Worm (Caenorhabditis elegans) whole organism, L3 larva: Measurements from ENCODE around the gene rhgf-1.

ENCODE experiments used
- daf-12 ChIP-seq: fragments of 150-350 bp; optimal IDR thresholded peaks from 2 replicates; lab custom pipeline; 2014; ENCODE audit warnings: missing biosample characterization, missing genetic modification reagents, missing genetic modification characterization
- egl-27 ChIP-seq: sonication (generic microtip); optimal IDR thresholded peaks from 4 replicates; lab custom pipeline; 2017; ENCODE audit warnings: missing biosample characterization, missing genetic modification reagents, missing genetic modification characterization
- fkh-10 ChIP-seq: sonication (generic microtip); optimal IDR thresholded peaks from 2 replicates; lab custom pipeline; 2017; ENCODE audit warnings: missing biosample characterization, missing genetic modification reagents, missing genetic modification characterization
- jun-1 ChIP-seq: fragments of 150-350 bp; optimal IDR thresholded peaks from 2 replicates; lab custom pipeline; 2014; ENCODE audit warnings: missing biosample characterization, missing genetic modification reagents, missing genetic modification characterization
- nhr-23 ChIP-seq: fragments of 150-350 bp; optimal IDR thresholded peaks from 2 replicates; lab custom pipeline; 2014; ENCODE audit warnings: missing biosample characterization, missing genetic modification reagents, missing genetic modification characterization
- nhr-76 ChIP-seq: fragments of 150-350 bp; sonication (generic microtip); optimal IDR thresholded peaks from 5 replicates; lab custom pipeline; 2014; ENCODE audit warnings: missing biosample characterization, missing genetic modification characterization
- snpc-4 ChIP-seq: fragments of 150-350 bp; optimal IDR thresholded peaks from 2 replicates; lab custom pipeline; 2014; ENCODE audit warnings: missing biosample characterization, missing genetic modification characterization
- tbx-2 ChIP-seq: sonication (generic microtip); optimal IDR thresholded peaks from 2 replicates; lab custom pipeline; 2016; ENCODE audit warnings: mild to moderate bottlenecking, missing genetic modification characterization, missing compliant biosample characterization
- unc-39 ChIP-seq: sonication (generic microtip); optimal IDR thresholded peaks from 4 replicates; lab custom pipeline; 2017; ENCODE audit warnings: missing biosample characterization, missing genetic modification characterization
- ztf-11 ChIP-seq: fragments of 150-350 bp; optimal IDR thresholded peaks from 2 replicates; lab custom pipeline; 2014; ENCODE audit warnings: missing biosample characterization, missing genetic modification characterization

ce11 chrX:10691232-10691631 is 20.4 kb downstream of the rhgf-1 start:
- no peak for TF ChIP-seq fkh-10 (GFP tag; lab: Kevin White, UChicago)
- TF ChIP-seq ztf-11 = no peak
- no peak for TF ChIP-seq snpc-4 (tag; lab: Kevin White, UChicago)
- peak; percentile 60 for TF ChIP-seq nhr-23
- no peak for TF ChIP-seq daf-12 (tag; lab: Kevin White, UChicago)
- TF ChIP-seq tbx-2 = no peak
- no peak for TF ChIP-seq egl-27
- no peak for TF ChIP-seq jun-1 (tag; lab: Kevin White, UChicago)
- no peak for TF ChIP-seq unc-39 (tag; lab: Kevin White, UChicago)
- TF ChIP-seq nhr-76 = no peak
